Worm (Caenorhabditis elegans): Measurements from ENCODE around the gene srw-44.

The srw-44 gene

DNA sequence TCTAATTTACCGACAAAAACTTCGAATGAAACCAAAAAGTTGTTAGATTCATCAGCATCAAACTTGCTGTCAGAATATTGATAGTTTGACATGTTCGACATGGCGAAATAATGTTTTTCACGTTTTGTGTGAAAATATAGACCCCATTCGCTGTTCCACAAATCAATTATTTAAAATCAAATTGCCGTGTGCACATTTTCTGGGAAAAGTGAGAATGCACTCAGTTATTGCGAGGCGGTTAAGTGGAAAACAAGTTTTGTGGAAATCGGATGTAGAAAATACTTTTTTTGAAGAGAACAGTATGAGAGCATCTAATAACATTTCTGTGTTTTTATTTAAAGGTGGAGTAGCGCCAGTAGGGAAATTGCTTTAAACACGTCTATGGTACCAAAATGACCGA lies 13.7 kb downstream of the srw-44 start, which contains the start of gene srw-42:
TSS of gene srw-42 (minus strand) at position 101 of the 400 bp plus-strand sequence.
- no peak for TF ChIP-seq C08G9.2 (tag; optimal IDR thresholded peaks at IDR 0.05)

DNA sequence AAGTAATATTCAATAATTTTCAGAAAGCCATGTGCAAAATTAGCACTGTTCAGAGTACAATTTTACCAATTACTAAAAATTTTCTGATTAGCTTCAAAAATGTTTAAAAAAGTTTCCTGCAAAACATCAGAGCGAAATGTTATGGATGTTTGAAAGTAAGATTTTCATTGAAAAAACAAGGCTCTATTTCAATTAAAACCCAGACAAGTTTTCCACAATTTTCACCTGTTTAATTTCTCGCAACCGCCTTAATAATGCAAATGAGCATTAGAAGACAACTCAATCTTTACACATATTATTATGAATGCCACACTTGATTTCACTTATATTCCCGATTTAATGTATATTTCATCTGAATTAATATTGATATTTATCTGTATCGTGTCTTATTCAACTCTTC lies 14.5 kb downstream of the srw-44 start, which contains the start of gene srz-101:
TSS of gene srz-101 (plus strand) at position 301 of the 400 bp plus-strand sequence.
- TF ChIP-seq ets-4 (tag; optimal IDR thresholded peaks at IDR 0.05): no peak
- TF ChIP-seq K09A11.1 (tag; optimal IDR thresholded peaks at IDR 0.05; ENCODE audit: insufficient read depth): no peak
- no peak for TF ChIP-seq Y22D7AL.16 (tag; optimal IDR thresholded peaks at IDR 0.05)
- no peak for TF ChIP-seq ceh-6 (GFP tag; optimal IDR thresholded peaks at IDR 0.05)
- TF ChIP-seq ceh-31 (tag; optimal IDR thresholded peaks at IDR 0.05): no peak
- no peak for TF ChIP-seq ceh-14 (tag; optimal IDR thresholded peaks at IDR 0.05)
- no peak for TF ChIP-seq mec-3 (tag; optimal IDR thresholded peaks at IDR 0.05; ENCODE audit: borderline replicate concordance)
- no peak for TF ChIP-seq pax-1 (tag; optimal IDR thresholded peaks at IDR 0.05)
- TF ChIP-seq pat-9 (tag; optimal IDR thresholded peaks at IDR 0.05): no peak
- no peak for TF ChIP-seq hlh-8 (tag; optimal IDR thresholded peaks at IDR 0.05)

DNA sequence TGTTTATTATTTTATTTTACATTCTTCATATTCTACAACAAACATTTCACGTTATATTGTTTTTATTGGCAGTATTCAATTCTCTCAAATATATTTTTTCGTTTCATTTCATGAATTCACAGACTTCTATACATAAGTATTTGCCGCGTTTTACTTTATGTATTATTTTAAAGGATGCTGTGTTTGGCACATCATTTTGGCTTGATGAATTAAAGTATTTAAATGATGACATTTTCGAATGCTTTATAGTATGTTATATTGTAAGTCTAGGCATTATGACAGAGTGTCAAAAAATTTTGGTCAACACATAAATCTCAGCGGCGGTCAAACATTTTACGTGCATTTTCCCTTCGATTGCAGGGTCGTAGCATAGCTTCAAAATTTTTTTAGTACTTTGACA lies 15.4 kb downstream of the srw-44 start:
- TF ChIP-seq fax-1 (tag; optimal IDR thresholded peaks at IDR 0.05) (no peak), ztf-16 (tag; optimal IDR thresholded peaks at IDR 0.05) (no peak), ahr-1 (tag; optimal IDR thresholded peaks at IDR 0.05) (no peak), elt-4 (tag; optimal IDR thresholded peaks at IDR 0.05) (no peak), ttx-3 (tag; optimal IDR thresholded peaks at IDR 0.05) (no peak), ceh-31 (tag; optimal IDR thresholded peaks at IDR 0.05) (no peak), unc-86 (tag; optimal IDR thresholded peaks at IDR 0.05) (no peak), ceh-2 (tag; optimal IDR thresholded peaks at IDR 0.05) (no peak), ref-2 (tag; optimal IDR thresholded peaks at IDR 0.05) (no peak), nhr-11 (tag; optimal IDR thresholded peaks at IDR 0.05) (no peak), hlh-8 (tag; optimal IDR thresholded peaks at IDR 0.05) (no peak)

DNA sequence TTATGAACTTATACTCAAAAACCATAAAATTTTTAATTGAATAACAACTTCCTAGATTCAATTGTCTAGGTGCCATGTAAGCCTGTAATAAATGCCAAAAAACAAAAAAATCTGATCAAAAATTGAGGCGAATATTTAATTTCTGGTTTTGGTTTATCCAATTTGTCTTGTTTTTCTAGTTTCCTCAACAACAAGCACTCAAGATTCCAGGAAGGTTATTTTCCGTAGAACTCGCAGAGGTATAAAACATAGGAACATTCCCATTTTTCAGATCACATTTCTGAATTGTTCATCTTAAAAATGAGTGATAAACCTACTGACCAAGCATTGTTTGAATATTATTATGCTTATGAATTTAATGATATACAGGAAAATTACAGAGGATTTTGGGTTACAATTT lies 17.1 kb downstream of the srw-44 start, which contains the start of gene srw-41:
TSS of gene srw-41 (plus strand) at position 301 of the 400 bp plus-strand sequence.
- no peak for TF ChIP-seq ceh-19 (GFP tag; optimal IDR thresholded peaks at IDR 0.05)
- no peak for TF ChIP-seq hlh-30 (tag; optimal IDR thresholded peaks at IDR 0.05; ENCODE audit: insufficient read depth)
- no peak for TF ChIP-seq che-1 (tag; optimal IDR thresholded peaks at IDR 0.05)
- TF ChIP-seq unc-55 (GFP tag; optimal IDR thresholded peaks at IDR 0.05): no peak

DNA sequence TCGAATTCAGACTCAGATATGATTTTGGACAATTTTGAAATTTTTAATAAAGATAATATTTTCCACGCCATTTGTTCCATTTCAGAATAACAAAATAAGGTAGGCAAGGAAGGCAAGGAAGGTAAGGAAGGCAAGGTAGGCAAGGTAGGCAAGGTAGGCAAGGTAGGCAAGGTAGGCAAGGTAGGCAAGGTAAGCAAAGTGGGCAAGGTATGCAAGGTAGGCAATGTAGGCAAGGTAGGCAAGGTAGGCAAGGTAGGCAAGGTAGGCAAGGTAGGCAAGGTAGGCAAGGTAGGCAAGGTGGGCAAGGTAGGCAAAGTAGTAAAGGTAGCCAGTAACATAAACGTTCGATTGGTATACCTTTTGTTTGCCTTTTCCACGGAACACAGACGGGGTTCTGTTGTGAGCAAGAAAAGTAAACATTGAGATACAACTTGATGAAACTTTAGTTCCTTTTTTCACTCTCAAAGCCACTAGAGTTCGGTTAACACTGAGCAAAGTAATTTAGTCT lies 19.7 kb downstream of the srw-44 start, which contains the start of gene Y70C5C.1:
TSS of gene Y70C5C.1 (plus strand) at position 458 of the 508 bp plus-strand sequence.
- TF ChIP-seq eyg-1 (tag; optimal IDR thresholded peaks at IDR 0.05) (no peak), che-1 (tag; optimal IDR thresholded peaks at IDR 0.05) (peak; percentile 61), C38D4.7 (GFP tag; optimal IDR thresholded peaks at IDR 0.05) (peak; percentile 36), gmeb-2 (tag; optimal IDR thresholded peaks at IDR 0.05) (peak; percentile 40), hlh-13 (GFP tag; optimal IDR thresholded peaks at IDR 0.05) (peak; percentile 23), pha-2 (tag; optimal IDR thresholded peaks at IDR 0.05) (peak; percentile 57), unc-55 (GFP tag; optimal IDR thresholded peaks at IDR 0.05) (no peak), ceh-19 (GFP tag; optimal IDR thresholded peaks at IDR 0.05) (peak; percentile 41), lin-11 (tag; optimal IDR thresholded peaks at IDR 0.05) (peak; percentile 42), syd-9 (tag; optimal IDR thresholded peaks at IDR 0.05) (no peak), K02D7.2 (tag; optimal IDR thresholded peaks at IDR 0.05) (peak; percentile 32), ceh-6 (GFP tag; optimal IDR thresholded peaks at IDR 0.05) (peak; percentile 5)

DNA sequence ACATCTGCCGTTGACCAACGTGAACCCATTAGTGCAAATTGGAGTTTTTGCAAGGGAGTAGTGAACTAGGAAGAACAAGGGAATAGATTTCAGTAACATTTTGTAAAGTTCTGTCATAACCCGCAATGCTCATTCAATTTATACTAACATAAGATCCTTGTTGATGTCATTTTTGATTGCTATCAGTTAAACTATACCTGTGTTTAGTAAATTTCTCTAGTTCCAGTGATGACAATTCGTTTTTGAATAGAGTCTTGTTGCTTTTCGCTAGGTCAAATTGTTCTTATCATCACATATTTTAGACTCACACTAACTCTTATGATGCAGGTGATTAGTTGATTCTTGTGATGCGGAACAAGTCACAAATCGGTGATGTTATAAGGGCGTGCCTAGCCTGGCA lies 26.5 kb downstream of the srw-44 start, which contains the start of gene clec-9:
TSS of gene clec-9 (minus strand) at position 101 of the 400 bp plus-strand sequence.
- TF ChIP-seq unc-42 (tag; optimal IDR thresholded peaks at IDR 0.05) (no peak), ama-1 (optimal IDR thresholded peaks at IDR 0.05) (no peak), ttx-3 (tag; optimal IDR thresholded peaks at IDR 0.05) (no peak), zip-5 (tag; optimal IDR thresholded peaks at IDR 0.05) (no peak), fkh-10 (GFP tag; optimal IDR thresholded peaks at IDR 0.05) (no peak), che-1 (tag; optimal IDR thresholded peaks at IDR 0.05) (no peak), pat-9 (tag; optimal IDR thresholded peaks at IDR 0.05) (no peak), pha-2 (tag; optimal IDR thresholded peaks at IDR 0.05) (no peak), ceh-2 (tag; optimal IDR thresholded peaks at IDR 0.05) (no peak), pag-3 (tag; optimal IDR thresholded peaks at IDR 0.05; ENCODE audit: borderline replicate concordance) (no peak), fax-1 (tag; optimal IDR thresholded peaks at IDR 0.05) (no peak), dve-1 (tag; optimal IDR thresholded peaks at IDR 0.05) (no peak), ref-2 (tag; optimal IDR thresholded peaks at IDR 0.05) (no peak), nhr-232 (tag; optimal IDR thresholded peaks at IDR 0.05) (no peak), lin-11 (tag; optimal IDR thresholded peaks at IDR 0.05) (no peak), fkh-6 (tag; optimal IDR thresholded peaks at IDR 0.05) (no peak), nfya-1 (tag; optimal IDR thresholded peaks at IDR 0.05) (no peak), odd-2 (tag; optimal IDR thresholded peaks at IDR 0.05) (no peak), elt-4 (tag; optimal IDR thresholded peaks at IDR 0.05) (no peak), hlh-13 (GFP tag; optimal IDR thresholded peaks at IDR 0.05) (no peak)

All from whole organism, late embryonic.